Worm (Caenorhabditis elegans) whole organism, L1 larva: ENCODE data around the gene eif-3.K.

ENCODE experiments used
- alr-1 ChIP-seq: fragments of 200-800 bp; sonication (Bioruptor generic); optimal IDR thresholded peaks from 2 replicates; lab custom pipeline; 2018; ENCODE audit warnings: borderline replicate concordance, mild to moderate bottlenecking, missing genetic modification characterization, missing compliant biosample characterization
- ama-1 ChIP-seq: fragments of 150-350 bp; optimal IDR thresholded peaks from 2 replicates; lab custom pipeline; 2014
- egl-27 ChIP-seq, 2 experiments: fragments of 150-350 bp in 1 of 2; sonication (generic microtip); optimal IDR thresholded peaks; 3 replicates each; lab custom pipeline; 2017 to 2018; ENCODE audit warnings: missing biosample characterization in 2 of 2, missing genetic modification characterization in 2 of 2, missing genetic modification reagents in 2 of 2
- mep-1 ChIP-seq: fragments of 150-350 bp; optimal IDR thresholded peaks from 2 replicates; lab custom pipeline; 2014; ENCODE audit warnings: missing biosample characterization, missing genetic modification characterization
- nhr-19 ChIP-seq: fragments of 200-800 bp; sonication (Bioruptor generic); conservative IDR thresholded peaks from 2 replicates; pipeline ENCODE4 v1.3.6; 2022; ENCODE audit warnings: missing genetic modification characterization, missing compliant biosample characterization
- nhr-28 ChIP-seq: fragments of 150-350 bp; optimal IDR thresholded peaks from 2 replicates; lab custom pipeline; 2014; ENCODE audit warnings: missing biosample characterization, missing genetic modification characterization
- nhr-90 ChIP-seq: sonication (generic microtip); optimal IDR thresholded peaks from 2 replicates; lab custom pipeline; 2016; ENCODE audit warnings: mild to moderate bottlenecking, missing genetic modification characterization, missing compliant biosample characterization; ENCODE audit not compliant: poor library complexity
- tbx-2 ChIP-seq: sonication (generic microtip); optimal IDR thresholded peaks from 2 replicates; lab custom pipeline; 2016; ENCODE audit warnings: missing genetic modification characterization, missing compliant biosample characterization
- unc-98 ChIP-seq: fragments of 200-800 bp; sonication (Bioruptor generic); IDR thresholded peaks from 2 replicates; pipeline ENCODE4 v1.3.6; 2022; ENCODE audit warnings: missing genetic modification characterization, missing compliant biosample characterization
- ztf-11 ChIP-seq, 2 experiments: sonication (generic microtip); optimal IDR thresholded peaks; 2 replicates each; lab custom pipeline; 2016 to 2017; ENCODE audit warnings: missing genetic modification characterization in 2 of 2, missing biosample characterization in 1 of 2, missing compliant biosample characterization in 1 of 2

ce11 chrV:12949607-12950006 is 4.2 kb upstream of the eif-3.K start, which contains the start of gene T16G1.13:
- TF ChIP-seq ama-1 (lab: Kevin White, UChicago) (no peak), tbx-2 (tag; lab: Kevin White, UChicago) (no peak), nhr-28 (tag; lab: Kevin White, UChicago) (no peak), nhr-90 (tag; lab: Kevin White, UChicago) (no peak), mep-1 (tag; lab: Kevin White, UChicago) (no peak), unc-98 (no peak), egl-27 (tag; optimal IDR thresholded peaks at IDR 0.05; lab: Kevin White, UChicago) (no peak), ztf-11 (tag; optimal IDR thresholded peaks at IDR 0.05; lab: Kevin White, UChicago) (no peak), nhr-19 (GFP tag; lab: Robert Waterston, UW) (no peak), alr-1 (tag; lab: Kevin White, UChicago) (no peak)
